ENCODE assay signal across 1 fruit fly cellular context in genomic region chr3R:21097631-21098117, dm6.
TF ChIP-seq lines count a peak whose summit lies in the region.

TSS of gene RhoGAP93B (minus strand) at chr3R:21097827.

TF ChIP-seq in whole organism, embryonic, 481 proteins besides CTCF, POLR2A, EP300 and RAD21 (continued from another document and continues in another):
- TF ChIP-seq CG14050 (GFP tag; IDR thresholded peaks at IDR 0.05; lab: Robert Waterston, UW) = peak; percentile 81
- TF ChIP-seq Rfx (GFP tag; IDR thresholded peaks at IDR 0.05; lab: Robert Waterston, UW) = peak; percentile 91
- peak; percentile 55; the same call in 1 of the 2 replicates for TF ChIP-seq CkIIα-i1 (GFP tag; IDR thresholded peaks at IDR 0.05; lab: Robert Waterston, UW)
- TF ChIP-seq vnd (GFP tag; IDR thresholded peaks at IDR 0.05; lab: Robert Waterston, UW; ENCODE audit: partially characterized antibody) = peak; percentile 100
- no peak for TF ChIP-seq CG13894 (tag; optimal IDR thresholded peaks at IDR 0.05; lab: Kevin White, UChicago)
- TF ChIP-seq Awh (GFP tag; IDR thresholded peaks at IDR 0.05; lab: Robert Waterston, UW) = peak; percentile 89
- peak; percentile 69 to 84 for TF ChIP-seq Pdp1 (GFP tag; optimal IDR thresholded peaks at IDR 0.05; lab: Kevin White, UChicago)
- peak; percentile 82 for TF ChIP-seq CG10654 (GFP tag; optimal IDR thresholded peaks at IDR 0.05; lab: Kevin White, UChicago)
- TF ChIP-seq Bgb (GFP tag; IDR thresholded peaks at IDR 0.05; lab: Robert Waterston, UW; ENCODE audit: partially characterized antibody) = peak; percentile 100
- TF ChIP-seq bsh (GFP tag; optimal IDR thresholded peaks at IDR 0.05; lab: Kevin White, UChicago) = peak in 1 of 2 experiments; percentile 78
- peak; percentile 39; the same call in 1 of the 2 replicates for TF ChIP-seq crol (GFP tag; IDR thresholded peaks at IDR 0.05; lab: Robert Waterston, UW)
- TF ChIP-seq CG1647 (GFP tag; optimal IDR thresholded peaks at IDR 0.05; lab: Kevin White, UChicago) = peak; percentile 85
- TF ChIP-seq CG7928 (GFP tag; optimal IDR thresholded peaks at IDR 0.05; lab: Kevin White, UChicago) = peak; percentile 44
- TF ChIP-seq cg (GFP tag; optimal IDR thresholded peaks at IDR 0.05; lab: Kevin White, UChicago) = peak; percentile 24
- peak; percentile 55 for TF ChIP-seq Elba2 (GFP tag; optimal IDR thresholded peaks at IDR 0.05; lab: Kevin White, UChicago)
- TF ChIP-seq sug (tag; optimal IDR thresholded peaks at IDR 0.05; lab: Kevin White, UChicago) = peak; percentile 86
- peak; percentile 76 for TF ChIP-seq repo (GFP tag; optimal IDR thresholded peaks at IDR 0.05; lab: Kevin White, UChicago)
- peak; percentile 99 for TF ChIP-seq nerfin-2 (GFP tag; IDR thresholded peaks at IDR 0.05; lab: Robert Waterston, UW; ENCODE audit: partially characterized antibody)
- TF ChIP-seq CG18619 (GFP tag; optimal IDR thresholded peaks at IDR 0.05; lab: Kevin White, UChicago) = peak; percentile 58
- TF ChIP-seq Sin3A (optimal IDR thresholded peaks at IDR 0.05; lab: Kevin White, UChicago) = peak; percentile 99
- no peak for TF ChIP-seq hth (optimal IDR thresholded peaks at IDR 0.05; lab: Kevin White, UChicago)
- peak; percentile 69 for TF ChIP-seq CG12104 (GFP tag; optimal IDR thresholded peaks at IDR 0.05; lab: Kevin White, UChicago)
- TF ChIP-seq pros (GFP tag; optimal IDR thresholded peaks at IDR 0.05; lab: Kevin White, UChicago) = no peak
- TF ChIP-seq CG11695 (GFP tag; IDR thresholded peaks at IDR 0.05; lab: Robert Waterston, UW) = peak; percentile 83
- peak; percentile 80; the same call in 1 of the 2 replicates for TF ChIP-seq CG32767 (GFP tag; IDR thresholded peaks at IDR 0.05; lab: Robert Waterston, UW)
- peak; percentile 74 for TF ChIP-seq da (GFP tag; optimal IDR thresholded peaks at IDR 0.05; lab: Kevin White, UChicago)
- TF ChIP-seq CG4707 (GFP tag; optimal IDR thresholded peaks at IDR 0.05; lab: Kevin White, UChicago) = no peak
- peak; percentile 78 for TF ChIP-seq CG18011 (GFP tag; optimal IDR thresholded peaks at IDR 0.05; lab: Kevin White, UChicago)
- peak; percentile 85 for TF ChIP-seq Mrtf (GFP tag; IDR thresholded peaks at IDR 0.05; lab: Robert Waterston, UW)
- peak; percentile 100 for TF ChIP-seq Sry-δ (GFP tag; optimal IDR thresholded peaks at IDR 0.05; lab: Kevin White, UChicago)
- peak; percentile 53 for TF ChIP-seq Nf-YB (GFP tag; optimal IDR thresholded peaks at IDR 0.05; lab: Kevin White, UChicago)
- peak; percentile 95 for TF ChIP-seq E2f1 (GFP tag; IDR thresholded peaks at IDR 0.05; lab: Robert Waterston, UW)
- TF ChIP-seq CG10366 (GFP tag; IDR thresholded peaks at IDR 0.05; lab: Robert Waterston, UW) = peak; percentile 84
- peak; percentile 86 for TF ChIP-seq Atf3 (GFP tag; optimal IDR thresholded peaks at IDR 0.05; lab: Kevin White, UChicago)
- TF ChIP-seq tap (tag; optimal IDR thresholded peaks at IDR 0.05; lab: Kevin White, UChicago) = no peak
- peak; percentile 81 for TF ChIP-seq Ravus (GFP tag; IDR thresholded peaks at IDR 0.05; lab: Robert Waterston, UW)
- peak; percentile 87 for TF ChIP-seq lmd (GFP tag; IDR thresholded peaks at IDR 0.05; lab: Robert Waterston, UW)
- peak; percentile 15; the same call in 1 of the 2 replicates for TF ChIP-seq Dip2 (GFP tag; IDR thresholded peaks at IDR 0.05; lab: Robert Waterston, UW)
- no peak for TF ChIP-seq org-1 (GFP tag; optimal IDR thresholded peaks at IDR 0.05; lab: Kevin White, UChicago)
- TF ChIP-seq Sox102F (GFP tag; optimal IDR thresholded peaks at IDR 0.05; lab: Kevin White, UChicago) = peak; percentile 82
- TF ChIP-seq Six4 (GFP tag; optimal IDR thresholded peaks at IDR 0.05; lab: Kevin White, UChicago) = peak; percentile 60
- TF ChIP-seq ems (GFP tag; optimal IDR thresholded peaks at IDR 0.05; lab: Kevin White, UChicago) = peak; percentile 86
- no peak for TF ChIP-seq pan (optimal IDR thresholded peaks at IDR 0.05; lab: Kevin White, UChicago)
- peak in 1 of 2 experiments; percentile 82 for TF ChIP-seq pan (GFP tag; optimal IDR thresholded peaks at IDR 0.05 in 1 of 2, IDR thresholded peaks at IDR 0.05 in 1 of 2)
- peak; percentile 80 for TF ChIP-seq gt (GFP tag; IDR thresholded peaks at IDR 0.05; lab: Robert Waterston, UW)
- peak; percentile 33 for TF ChIP-seq pfk (GFP tag; optimal IDR thresholded peaks at IDR 0.05; lab: Kevin White, UChicago)
- TF ChIP-seq CG6791 (GFP tag; IDR thresholded peaks at IDR 0.05; lab: Robert Waterston, UW; ENCODE audit: partially characterized antibody) = peak; percentile 99
- TF ChIP-seq oc (tag; optimal IDR thresholded peaks at IDR 0.05; lab: Kevin White, UChicago) = no peak
- peak; percentile 87 for TF ChIP-seq CG2712 (tag; optimal IDR thresholded peaks at IDR 0.05; lab: Kevin White, UChicago)
- TF ChIP-seq Abd-B (GFP tag; optimal IDR thresholded peaks at IDR 0.05; lab: Kevin White, UChicago) = peak; percentile 86
- TF ChIP-seq CG9817 (tag; optimal IDR thresholded peaks at IDR 0.05; lab: Kevin White, UChicago) = peak; percentile 77
- peak; percentile 100 for TF ChIP-seq Doc3 (GFP tag; IDR thresholded peaks at IDR 0.05; lab: Robert Waterston, UW; ENCODE audit: partially characterized antibody)
- TF ChIP-seq CG15011 (GFP tag; optimal IDR thresholded peaks at IDR 0.05; lab: Kevin White, UChicago) = no peak
- peak; percentile 69 for TF ChIP-seq jigr1 (GFP tag; IDR thresholded peaks at IDR 0.05; lab: Robert Waterston, UW)
- peak; percentile 92 for TF ChIP-seq CG10959 (GFP tag; IDR thresholded peaks at IDR 0.05; lab: Robert Waterston, UW)
- TF ChIP-seq CG9727 (GFP tag; optimal IDR thresholded peaks at IDR 0.05; lab: Kevin White, UChicago) = peak; percentile 90
- peak; percentile 92 for TF ChIP-seq Dad (GFP tag; optimal IDR thresholded peaks at IDR 0.05; lab: Kevin White, UChicago)
- TF ChIP-seq CG18764 (GFP tag; optimal IDR thresholded peaks at IDR 0.05; lab: Kevin White, UChicago) = peak; percentile 63
- TF ChIP-seq tna (GFP tag; IDR thresholded peaks at IDR 0.05; lab: Robert Waterston, UW; ENCODE audit: partially characterized antibody) = peak; percentile 100
- peak; percentile 77 for TF ChIP-seq Dp (GFP tag; optimal IDR thresholded peaks at IDR 0.05; lab: Kevin White, UChicago)
- TF ChIP-seq Dip3 (GFP tag; optimal IDR thresholded peaks at IDR 0.05; lab: Kevin White, UChicago) = peak; percentile 92
- peak; percentile 100 for TF ChIP-seq CG2129 (GFP tag; IDR thresholded peaks at IDR 0.05; lab: Robert Waterston, UW; ENCODE audit: partially characterized antibody)
- TF ChIP-seq CG8290 (GFP tag; optimal IDR thresholded peaks at IDR 0.05; lab: Kevin White, UChicago) = peak; percentile 76
- peak in 1 of 2 experiments; percentile 13 for TF ChIP-seq CG8290 (tag; optimal IDR thresholded peaks at IDR 0.05; lab: Kevin White, UChicago)
- TF ChIP-seq CG6254 (GFP tag; optimal IDR thresholded peaks at IDR 0.05; lab: Kevin White, UChicago) = peak; percentile 74
- peak; percentile 99 for TF ChIP-seq unc-4 (GFP tag; IDR thresholded peaks at IDR 0.05; lab: Robert Waterston, UW; ENCODE audit: partially characterized antibody)
- TF ChIP-seq sisA (GFP tag; IDR thresholded peaks at IDR 0.05; lab: Robert Waterston, UW) = peak; percentile 96
- TF ChIP-seq dpn (GFP tag; optimal IDR thresholded peaks at IDR 0.05; lab: Kevin White, UChicago) = peak; percentile 86
- peak; percentile 71 for TF ChIP-seq CG16815 (GFP tag; optimal IDR thresholded peaks at IDR 0.05; lab: Kevin White, UChicago)
- TF ChIP-seq CG11696 (GFP tag; IDR thresholded peaks at IDR 0.05; lab: Robert Waterston, UW) = peak; percentile 44; the same call in 1 of the 2 replicates
- TF ChIP-seq CG6813 (GFP tag; optimal IDR thresholded peaks at IDR 0.05; lab: Kevin White, UChicago) = peak; percentile 14
- TF ChIP-seq CG31365 (tag; optimal IDR thresholded peaks at IDR 0.05; lab: Kevin White, UChicago) = peak; percentile 47
- TF ChIP-seq stc (GFP tag; IDR thresholded peaks at IDR 0.05; lab: Robert Waterston, UW) = peak; percentile 87
- peak; percentile 93 for TF ChIP-seq HLH3B (GFP tag; IDR thresholded peaks at IDR 0.05; lab: Robert Waterston, UW)
- peak; percentile 55 for TF ChIP-seq nom (GFP tag; optimal IDR thresholded peaks at IDR 0.05; lab: Kevin White, UChicago)
- TF ChIP-seq CG1603 (tag; optimal IDR thresholded peaks at IDR 0.05; lab: Kevin White, UChicago) = peak; percentile 86
- TF ChIP-seq Sry-β (GFP tag; optimal IDR thresholded peaks at IDR 0.05; lab: Kevin White, UChicago) = peak; percentile 17
- TF ChIP-seq Max (GFP tag; optimal IDR thresholded peaks at IDR 0.05; lab: Kevin White, UChicago) = peak; percentile 68
- peak; percentile 90 for TF ChIP-seq Ada2b (GFP tag; IDR thresholded peaks at IDR 0.05; lab: Robert Waterston, UW)
- TF ChIP-seq Neu2 (GFP tag; optimal IDR thresholded peaks at IDR 0.05; lab: Kevin White, UChicago; ENCODE audit: borderline replicate concordance) = peak; percentile 63
- peak; percentile 89 for TF ChIP-seq CG11247 (GFP tag; IDR thresholded peaks at IDR 0.05; lab: Robert Waterston, UW)
- TF ChIP-seq CG13624 (GFP tag; optimal IDR thresholded peaks at IDR 0.05; lab: Kevin White, UChicago) = peak; percentile 93
- peak; percentile 100 for TF ChIP-seq sna (GFP tag; IDR thresholded peaks at IDR 0.05; lab: Robert Waterston, UW; ENCODE audit: partially characterized antibody)
- TF ChIP-seq CG4820 (GFP tag; optimal IDR thresholded peaks at IDR 0.05; lab: Kevin White, UChicago) = peak; percentile 56
- peak; percentile 86 for TF ChIP-seq zen (tag; optimal IDR thresholded peaks at IDR 0.05; lab: Kevin White, UChicago)
- no peak for TF ChIP-seq CG8359 (GFP tag; optimal IDR thresholded peaks at IDR 0.05; lab: Kevin White, UChicago; ENCODE audit: borderline replicate concordance)
- TF ChIP-seq E2f2 (GFP tag; IDR thresholded peaks at IDR 0.05; lab: Robert Waterston, UW) = peak; percentile 84
- peak; percentile 42 for TF ChIP-seq CG1529 (GFP tag; optimal IDR thresholded peaks at IDR 0.05; lab: Kevin White, UChicago)
- TF ChIP-seq Mes4 (GFP tag; optimal IDR thresholded peaks at IDR 0.05; lab: Kevin White, UChicago) = peak; percentile 81
- TF ChIP-seq BEAF-32 (GFP tag; optimal IDR thresholded peaks at IDR 0.05; lab: Kevin White, UChicago) = peak; percentile 100
- peak; percentile 77 for TF ChIP-seq CG3163 (GFP tag; optimal IDR thresholded peaks at IDR 0.05; lab: Kevin White, UChicago)
- peak; percentile 78 for TF ChIP-seq CG4424 (GFP tag; optimal IDR thresholded peaks at IDR 0.05; lab: Kevin White, UChicago)
- peak; percentile 94 for TF ChIP-seq bab2 (GFP tag; optimal IDR thresholded peaks at IDR 0.05; lab: Kevin White, UChicago)
- TF ChIP-seq CG7372 (GFP tag; IDR thresholded peaks at IDR 0.05; lab: Robert Waterston, UW) = peak; percentile 93
- TF ChIP-seq H15 (GFP tag; IDR thresholded peaks at IDR 0.05; lab: Robert Waterston, UW) = peak; percentile 90
- peak; percentile 73 for TF ChIP-seq dmrt11E (tag; optimal IDR thresholded peaks at IDR 0.05; lab: Kevin White, UChicago)
- peak; percentile 94 for TF ChIP-seq pzg (GFP tag; optimal IDR thresholded peaks at IDR 0.05; lab: Kevin White, UChicago)
- TF ChIP-seq bbx (GFP tag; IDR thresholded peaks at IDR 0.05; lab: Robert Waterston, UW; ENCODE audit: partially characterized antibody) = peak; percentile 100
- TF ChIP-seq CG13123 (GFP tag; optimal IDR thresholded peaks at IDR 0.05; lab: Kevin White, UChicago) = peak; percentile 58
- peak; percentile 69; the same call in 1 of the 2 replicates for TF ChIP-seq danr (GFP tag; IDR thresholded peaks at IDR 0.05; lab: Robert Waterston, UW)
- TF ChIP-seq CG6765 (GFP tag; optimal IDR thresholded peaks at IDR 0.05; lab: Kevin White, UChicago) = peak; percentile 35
- TF ChIP-seq CG10321 (GFP tag; IDR thresholded peaks at IDR 0.05; lab: Robert Waterston, UW) = peak; percentile 27; the same call in 1 of the 2 replicates
- TF ChIP-seq ind (GFP tag; optimal IDR thresholded peaks at IDR 0.05; lab: Kevin White, UChicago) = peak; percentile 83
- TF ChIP-seq emc (GFP tag; optimal IDR thresholded peaks at IDR 0.05; lab: Kevin White, UChicago) = peak; percentile 84
- peak; percentile 46 for TF ChIP-seq CG6854 (GFP tag; optimal IDR thresholded peaks at IDR 0.05; lab: Kevin White, UChicago)
- TF ChIP-seq jing (GFP tag; optimal IDR thresholded peaks at IDR 0.05; lab: Kevin White, UChicago) = no peak
- 0 out of 2 replicates have a peak, but pooled peaks have one; percentile 28 for TF ChIP-seq Gsc (GFP tag; IDR thresholded peaks at IDR 0.05; lab: Robert Waterston, UW)
- TF ChIP-seq exex (tag; optimal IDR thresholded peaks at IDR 0.05; lab: Kevin White, UChicago) = peak; percentile 53
- TF ChIP-seq gcm2 (GFP tag; optimal IDR thresholded peaks at IDR 0.05; lab: Kevin White, UChicago) = no peak
- TF ChIP-seq CG7271 (tag; optimal IDR thresholded peaks at IDR 0.05; lab: Kevin White, UChicago) = peak; percentile 84
- TF ChIP-seq pita (GFP tag; optimal IDR thresholded peaks at IDR 0.05; lab: Kevin White, UChicago) = no peak
- TF ChIP-seq CG1602 (GFP tag; optimal IDR thresholded peaks at IDR 0.05; lab: Kevin White, UChicago) = peak; percentile 74
- no peak for TF ChIP-seq Kr (GFP tag; optimal IDR thresholded peaks at IDR 0.05; lab: Kevin White, UChicago)
- TF ChIP-seq CG8281 (tag; optimal IDR thresholded peaks at IDR 0.05; lab: Kevin White, UChicago) = peak; percentile 26
- peak; percentile 47; the same call in 1 of the 2 replicates for TF ChIP-seq ro (GFP tag; IDR thresholded peaks at IDR 0.05; lab: Robert Waterston, UW)
- peak; percentile 65 for TF ChIP-seq unpg (GFP tag; optimal IDR thresholded peaks at IDR 0.05; lab: Kevin White, UChicago)
- peak; percentile 80 for TF ChIP-seq peb (GFP tag; IDR thresholded peaks at IDR 0.05; lab: Robert Waterston, UW)
- TF ChIP-seq ab (GFP tag; optimal IDR thresholded peaks at IDR 0.05; lab: Kevin White, UChicago) = peak; percentile 7
- TF ChIP-seq CG17385 (GFP tag; optimal IDR thresholded peaks at IDR 0.05; lab: Kevin White, UChicago) = peak; percentile 7
- TF ChIP-seq Doc2 (GFP tag; IDR thresholded peaks at IDR 0.05; lab: Robert Waterston, UW) = no peak
- peak; percentile 90 for TF ChIP-seq CG2116 (GFP tag; optimal IDR thresholded peaks at IDR 0.05; lab: Kevin White, UChicago)
- TF ChIP-seq CG12659 (GFP tag; optimal IDR thresholded peaks at IDR 0.05; lab: Kevin White, UChicago) = peak; percentile 92
- no peak for TF ChIP-seq ATbp (GFP tag; optimal IDR thresholded peaks at IDR 0.05; lab: Kevin White, UChicago)
- TF ChIP-seq Xrp1 (GFP tag; IDR thresholded peaks at IDR 0.05; lab: Robert Waterston, UW) = peak; percentile 92
- TF ChIP-seq CG15514 (GFP tag; optimal IDR thresholded peaks at IDR 0.05; lab: Kevin White, UChicago) = peak; percentile 90
- TF ChIP-seq hbn (GFP tag; IDR thresholded peaks at IDR 0.05; lab: Robert Waterston, UW; ENCODE audit: partially characterized antibody) = peak; percentile 100
- peak; percentile 88 for TF ChIP-seq CG17829 (tag; optimal IDR thresholded peaks at IDR 0.05; lab: Kevin White, UChicago)
- peak; percentile 63 for TF ChIP-seq NK7.1 (GFP tag; optimal IDR thresholded peaks at IDR 0.05; lab: Kevin White, UChicago)
